Fruit fly (Drosophila melanogaster) S2 (cell line): ENCODE data around the gene ND-15.

ENCODE experiments used
- CG8478 ChIP-seq: fragments of >200 bp; optimal IDR thresholded peaks from 2 replicates; lab custom pipeline; 2018
- CTCF ChIP-seq, 2 experiments: fragments of >200 bp; optimal IDR thresholded peaks; 2 replicates each; lab custom pipeline; 2018

- TF ChIP-seq CTCF (optimal IDR thresholded peaks at IDR 0.05; lab: Kevin White, UChicago) (no peak), CG8478 (lab: Kevin White, UChicago) (no peak)
Measured at dm6 chr2L:92993-93392, 21.5 kb upstream of the ND-15 start.
